Worm (Caenorhabditis elegans): ENCODE results near the gene mct-4.
A peak's percentile ranks its signal among the peaks of the same experiment; 100 is the strongest.

ce11 chrX:4961681-4962656, 32.4 kb upstream of the mct-4 start:
- no peak for TF ChIP-seq vab-15 (tag; optimal IDR thresholded peaks at IDR 0.05)
- TF ChIP-seq rnt-1 (tag; optimal IDR thresholded peaks at IDR 0.05), result peak; percentile 60
- peak; percentile 43 for TF ChIP-seq unc-86 (tag; optimal IDR thresholded peaks at IDR 0.05)
- peak; percentile 81 for TF ChIP-seq jun-1 (tag; optimal IDR thresholded peaks at IDR 0.05)
- no peak for TF ChIP-seq dpl-1 (GFP tag; optimal IDR thresholded peaks at IDR 0.05)
- no peak for TF ChIP-seq nhr-28 (tag; optimal IDR thresholded peaks at IDR 0.05)
- no peak for TF ChIP-seq ama-1 (optimal IDR thresholded peaks at IDR 0.05)
- TF ChIP-seq unc-130 (tag; optimal IDR thresholded peaks at IDR 0.05), result no peak
- TF ChIP-seq sptf-1 (tag; optimal IDR thresholded peaks at IDR 0.05), result no peak
- TF ChIP-seq snpc-4 (tag; optimal IDR thresholded peaks at IDR 0.05), result no peak
- no peak for TF ChIP-seq nhr-76 (tag; optimal IDR thresholded peaks at IDR 0.05)
